Worm (Caenorhabditis elegans) whole organism, dauer: ENCODE results near the gene mltn-9.

ENCODE experiments used
- unc-62 ChIP-seq: sonication (generic microtip); optimal IDR thresholded peaks from 2 replicates; lab custom pipeline; 2017; ENCODE audit warnings: missing biosample characterization, missing genetic modification reagents, missing genetic modification characterization

mltn-9 gene

ce11 chrII:14618764-14619163 lies 2.9 kb downstream of the mltn-9 start:
- no peak for TF ChIP-seq unc-62

- TF ChIP-seq unc-62: no peak
These were observed 4.0 kb downstream of the mltn-9 start for ce11 chrII:14619806-14620205.

DNA sequence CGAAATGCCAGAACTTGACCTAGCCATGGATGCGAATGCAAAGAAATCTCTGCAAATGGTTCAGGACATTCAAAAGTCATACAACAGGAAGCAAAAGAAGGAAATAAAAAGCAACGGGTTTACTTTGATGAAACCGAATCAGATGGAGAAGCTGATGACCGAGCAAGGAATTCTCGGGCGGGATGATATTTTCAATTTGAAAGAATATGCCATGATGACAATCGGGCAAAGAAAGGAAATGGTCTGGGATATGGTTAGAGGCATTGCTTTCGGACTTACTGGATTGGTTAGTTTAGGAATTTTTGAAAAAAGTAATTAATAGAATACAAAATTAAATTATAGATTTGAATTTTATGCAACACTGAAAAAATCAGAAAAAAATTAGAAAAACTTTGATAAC lies 4.9 kb downstream of the mltn-9 start:
- TF ChIP-seq unc-62: no peak

- no peak for TF ChIP-seq unc-62
These were observed 6.9 kb downstream of the mltn-9 start, which contains the start of gene mltn-10 for ce11 chrII:14622758-14623157. mltn-10 (plus strand) TSS chrII:14623058.

- TF ChIP-seq unc-62: no peak
These were observed 11.0 kb downstream of the mltn-9 start for ce11 chrII:14626883-14627282.

ce11 chrII:14627330-14627729 lies 11.5 kb downstream of the mltn-9 start, which contains the start of gene tag-297:
tag-297 (plus strand) TSS chrII:14627630.
- no peak for TF ChIP-seq unc-62

ce11 chrII:14632823-14633222 lies 17.0 kb downstream of the mltn-9 start, which contains the start of gene C38C6.3:
C38C6.3 (plus strand) TSS chrII:14633123.
- TF ChIP-seq unc-62: no peak

- TF ChIP-seq unc-62: no peak
These were observed 18.2 kb downstream of the mltn-9 start for ce11 chrII:14634042-14634441.

- TF ChIP-seq unc-62: no peak
These were observed 19.3 kb downstream of the mltn-9 start for ce11 chrII:14635179-14635578.

- TF ChIP-seq unc-62: no peak
These were observed 20.9 kb downstream of the mltn-9 start, which contains the start of gene sre-13 for ce11 chrII:14636737-14637136. sre-13 (minus strand) TSS chrII:14636837.

ce11 chrII:14643983-14644382 lies 28.1 kb downstream of the mltn-9 start, which contains the start of gene atgp-2:
atgp-2 (minus strand) TSS chrII:14644083.
- no peak for TF ChIP-seq unc-62

DNA sequence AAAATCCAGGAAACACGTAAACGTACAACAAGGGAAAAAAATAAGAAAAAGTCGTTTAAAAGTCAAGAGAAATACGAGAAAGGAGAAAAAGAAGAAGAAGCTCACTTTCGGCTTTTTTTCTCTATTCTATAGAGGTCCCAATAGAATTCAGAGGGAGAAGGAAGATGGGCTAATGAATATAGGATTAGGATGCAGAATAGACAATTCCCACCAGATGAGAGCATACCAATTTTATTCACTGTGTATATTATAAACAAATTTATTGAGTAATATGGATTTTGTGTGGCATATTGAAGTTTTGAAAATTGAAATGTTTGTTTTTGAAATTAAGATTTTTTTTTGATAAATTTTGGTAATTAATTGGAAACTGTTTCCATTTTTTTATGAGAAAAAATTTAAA lies 28.6 kb downstream of the mltn-9 start:
- no peak for TF ChIP-seq unc-62

DNA sequence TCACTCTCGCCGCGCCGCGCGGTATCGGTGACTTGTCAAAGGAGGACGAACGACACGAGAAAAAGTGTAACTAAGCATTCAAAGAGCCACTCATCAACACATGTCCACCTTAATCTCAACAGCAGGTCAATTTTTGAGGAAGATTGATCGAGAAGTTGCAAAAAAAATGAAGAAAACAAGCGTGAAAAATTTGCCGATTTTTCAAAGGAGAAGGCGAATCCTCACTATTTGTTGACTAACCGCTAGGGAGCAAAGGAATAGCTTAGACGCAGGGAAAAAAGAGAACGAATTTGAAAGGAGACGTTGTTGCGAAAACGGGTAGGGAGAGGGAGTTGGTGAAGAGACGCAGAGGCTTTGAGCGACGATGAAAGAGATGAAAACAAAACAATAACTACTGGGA lies 29.5 kb downstream of the mltn-9 start:
- no peak for TF ChIP-seq unc-62

ce11 chrII:14647550-14647949 lies 31.7 kb downstream of the mltn-9 start:
- TF ChIP-seq unc-62: no peak

DNA sequence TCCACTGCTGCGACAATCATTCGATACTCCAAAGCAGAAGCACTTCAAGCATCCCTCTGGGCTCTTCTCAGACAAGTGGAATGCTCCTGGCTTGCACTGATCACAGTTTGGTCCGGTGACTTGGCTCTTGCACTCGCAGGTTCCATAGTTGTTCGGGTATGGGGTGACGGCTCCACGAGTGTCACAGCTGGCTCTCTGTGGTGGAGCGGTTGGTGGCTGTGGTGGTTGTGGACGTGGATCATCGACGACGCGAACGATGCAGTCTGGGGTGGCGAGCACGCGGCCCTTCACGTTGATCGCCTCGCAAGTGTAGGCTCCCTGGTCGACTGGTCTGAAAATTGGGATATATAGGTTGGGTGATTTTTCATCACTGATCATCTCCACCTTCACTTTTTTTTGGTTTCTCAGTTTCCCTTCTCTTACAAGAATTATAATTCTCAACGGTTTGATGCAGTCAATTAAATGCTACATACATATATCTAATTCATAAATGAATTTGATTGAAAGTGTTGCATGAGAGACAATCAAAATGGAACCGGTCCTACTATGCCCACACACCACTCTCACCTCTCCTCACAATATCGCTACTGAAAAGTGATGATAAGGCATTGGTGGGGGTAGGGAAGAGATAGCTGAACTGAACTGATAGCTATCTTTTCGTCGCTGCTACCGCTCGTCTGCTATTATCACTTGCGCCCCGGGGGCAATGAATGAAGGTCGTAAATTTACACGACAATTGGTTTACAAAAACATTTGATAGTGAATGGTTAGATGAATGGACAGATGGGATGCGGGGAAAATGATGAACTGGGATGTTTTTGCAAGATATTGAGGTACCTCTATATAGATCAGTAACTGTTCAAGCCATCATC lies 49.0 kb downstream of the mltn-9 start:
- no peak for TF ChIP-seq unc-62

ce11 chrII:14666274-14666673 lies 50.4 kb downstream of the mltn-9 start:
- no peak for TF ChIP-seq unc-62

DNA sequence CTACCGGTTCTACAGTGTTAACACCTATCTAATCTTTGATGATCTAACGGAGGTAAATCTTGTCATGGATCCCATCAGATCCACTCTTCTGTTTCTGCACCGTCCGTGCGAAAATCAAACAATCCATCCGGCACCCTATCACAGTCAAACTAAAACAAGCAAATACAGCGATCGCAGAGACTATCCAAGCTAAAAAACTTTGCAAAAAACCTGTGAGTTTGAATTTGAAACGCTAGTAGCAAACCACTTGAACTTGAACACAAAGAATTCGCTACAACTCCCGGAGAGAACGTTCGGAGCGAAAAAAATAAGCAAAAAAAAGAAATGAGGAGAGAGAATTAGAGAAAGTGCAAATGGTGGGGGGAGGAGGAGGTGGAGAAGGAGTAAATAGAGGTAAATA lies 52.8 kb downstream of the mltn-9 start:
- TF ChIP-seq unc-62: no peak

DNA sequence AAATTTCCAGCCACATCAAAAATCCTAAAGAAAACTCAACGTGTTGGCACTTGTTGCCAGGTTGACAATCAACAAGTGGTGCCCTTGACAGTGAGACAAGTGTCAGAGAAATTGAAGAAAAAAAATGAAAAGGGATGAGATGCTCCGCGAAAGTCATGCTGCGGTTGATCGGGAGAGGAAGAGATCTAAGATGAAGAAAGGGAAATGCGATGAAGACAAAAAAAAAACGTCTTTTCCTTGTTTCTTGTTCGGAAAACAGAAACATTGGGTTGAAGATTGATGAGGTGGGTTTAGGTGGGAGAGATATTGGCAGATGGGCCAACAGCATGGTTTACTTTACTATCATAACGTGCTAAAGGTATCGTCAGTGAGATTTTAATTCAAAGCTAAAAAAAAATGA lies 54.3 kb downstream of the mltn-9 start:
- no peak for TF ChIP-seq unc-62
